Fruit fly (Drosophila melanogaster): ENCODE results near the gene alt.

The alt gene

DNA sequence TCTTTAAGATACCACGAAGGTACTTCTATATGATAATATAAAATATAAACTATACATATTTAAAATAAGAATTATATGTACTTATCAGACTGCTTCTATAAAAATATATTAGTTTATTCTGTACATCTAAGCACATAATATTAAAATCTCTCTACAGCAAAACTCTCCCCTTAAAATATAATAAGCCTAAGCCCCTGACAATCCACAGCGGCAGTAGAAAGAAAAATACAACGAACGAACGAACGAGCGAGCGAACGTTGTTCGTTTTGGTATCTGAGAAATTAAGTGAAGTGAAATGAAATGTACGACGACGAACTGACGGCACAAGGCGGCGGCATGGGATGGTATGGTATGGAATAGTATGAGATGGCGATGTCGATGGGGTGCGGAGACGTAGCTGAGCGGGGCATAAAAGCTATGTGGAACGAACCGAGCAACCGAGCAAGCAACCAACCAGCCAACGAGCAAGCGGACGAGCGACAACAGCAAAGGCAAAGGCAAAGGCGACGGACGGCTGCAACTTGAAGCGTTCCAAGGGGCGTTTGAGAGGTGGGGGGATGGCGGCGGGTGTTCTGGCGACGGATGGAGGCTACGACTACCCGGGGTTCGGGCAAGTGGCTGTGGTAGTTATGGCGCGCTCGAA, 18.3 kb upstream of the alt start (continued):
- TF ChIP-seq pb (GFP tag; optimal IDR thresholded peaks at IDR 0.05) (peak; percentile 30), CG32532 (GFP tag; IDR thresholded peaks at IDR 0.05) (peak; percentile 99), Deaf1 (tag; optimal IDR thresholded peaks at IDR 0.05) (peak; percentile 95), unc-4 (GFP tag; IDR thresholded peaks at IDR 0.05; ENCODE audit: partially characterized antibody) (peak; percentile 38; the same call in 1 of the 2 replicates), CG17802 (tag; optimal IDR thresholded peaks at IDR 0.05) (peak; percentile 81), CG18599 (GFP tag; optimal IDR thresholded peaks at IDR 0.05) (peak; percentile 100), CG2129 (GFP tag; IDR thresholded peaks at IDR 0.05; ENCODE audit: partially characterized antibody) (no peak), tio (GFP tag; optimal IDR thresholded peaks at IDR 0.05) (no peak), CG5953 (GFP tag; IDR thresholded peaks at IDR 0.05) (peak; percentile 95), bab2 (GFP tag; optimal IDR thresholded peaks at IDR 0.05) (peak; percentile 80), corto (GFP tag; optimal IDR thresholded peaks at IDR 0.05) (peak; percentile 95), Hr39 (optimal IDR thresholded peaks at IDR 0.05) (no peak), CG13894 (tag; optimal IDR thresholded peaks at IDR 0.05) (peak; percentile 98), CG12299 (tag; optimal IDR thresholded peaks at IDR 0.05) (peak; percentile 99), CG3726 (GFP tag; IDR thresholded peaks at IDR 0.05) (peak; percentile 97), Poxn (GFP tag; IDR thresholded peaks at IDR 0.05) (peak; percentile 93), CG12391 (tag; optimal IDR thresholded peaks at IDR 0.05) (peak; percentile 99), da (GFP tag; optimal IDR thresholded peaks at IDR 0.05) (peak; percentile 25), CG31365 (tag; optimal IDR thresholded peaks at IDR 0.05) (peak; percentile 63), NK7.1 (GFP tag; optimal IDR thresholded peaks at IDR 0.05) (peak; percentile 51), CG30403 (GFP tag; optimal IDR thresholded peaks at IDR 0.05) (peak; percentile 98), CG18262 (tag; optimal IDR thresholded peaks at IDR 0.05) (peak; percentile 99), sisA (GFP tag; IDR thresholded peaks at IDR 0.05) (peak; percentile 97), pnt (GFP tag; optimal IDR thresholded peaks at IDR 0.05) (peak; percentile 67), Mrtf (GFP tag; IDR thresholded peaks at IDR 0.05) (peak; percentile 97), wek (GFP tag; optimal IDR thresholded peaks at IDR 0.05) (peak; percentile 74), wor (GFP tag; IDR thresholded peaks at IDR 0.05) (peak; percentile 97), rib (GFP tag; IDR thresholded peaks at IDR 0.05) (peak; percentile 88), so (GFP tag; IDR thresholded peaks at IDR 0.05) (peak; percentile 99), Gug (GFP tag; IDR thresholded peaks at IDR 0.05) (no peak; the same call in none of the 4 replicates), Dfd (GFP tag; optimal IDR thresholded peaks at IDR 0.05) (no peak), sens-2 (GFP tag; IDR thresholded peaks at IDR 0.05) (peak; percentile 91), jigr1 (GFP tag; IDR thresholded peaks at IDR 0.05) (peak; percentile 97), CG15011 (GFP tag; optimal IDR thresholded peaks at IDR 0.05) (peak; percentile 93), CG2712 (tag; optimal IDR thresholded peaks at IDR 0.05) (peak; percentile 99), fd64A (GFP tag; optimal IDR thresholded peaks at IDR 0.05) (peak; percentile 88), kay (GFP tag; optimal IDR thresholded peaks at IDR 0.05) (peak; percentile 93), Sin3A (optimal IDR thresholded peaks at IDR 0.05) (no peak), NC2β (GFP tag; optimal IDR thresholded peaks at IDR 0.05) (peak; percentile 60), CG12659 (GFP tag; optimal IDR thresholded peaks at IDR 0.05) (peak; percentile 99), Mad (GFP tag; optimal IDR thresholded peaks at IDR 0.05) (peak; percentile 90), Dp (GFP tag; optimal IDR thresholded peaks at IDR 0.05) (peak; percentile 26), dpn (GFP tag; optimal IDR thresholded peaks at IDR 0.05) (peak; percentile 84 to 97), CG7987 (GFP tag; optimal IDR thresholded peaks at IDR 0.05) (peak; percentile 91), tup (GFP tag; optimal IDR thresholded peaks at IDR 0.05) (peak; percentile 90), E2f2 (GFP tag; IDR thresholded peaks at IDR 0.05) (peak; percentile 88), CG7928 (GFP tag; optimal IDR thresholded peaks at IDR 0.05) (peak; percentile 75), sqz (GFP tag; optimal IDR thresholded peaks at IDR 0.05) (no peak), chinmo (GFP tag; IDR thresholded peaks at IDR 0.05; ENCODE audit: partially characterized antibody) (peak; percentile 99), CG6254 (GFP tag; optimal IDR thresholded peaks at IDR 0.05) (peak; percentile 95)
